Worm (Caenorhabditis elegans) whole organism, young adult: ENCODE results near the gene F44F4.9.
A peak's percentile ranks its signal among the peaks of the same experiment; 100 is the strongest.

Source experiments
- B0035.1 ChIP-seq: sonication (generic microtip); optimal IDR thresholded peaks from 2 replicates; lab custom pipeline; 2016; ENCODE audit warnings: missing genetic modification characterization, mild to moderate bottlenecking, missing compliant biosample characterization, missing genotype, missing genetic modification reagents
- B0336.3 ChIP-seq: fragments of 200-800 bp; sonication (Bioruptor generic); IDR thresholded peaks from 2 replicates; pipeline ENCODE4 v1.3.6; 2022; ENCODE audit warnings: missing genetic modification characterization, missing compliant biosample characterization
- C06A6.2 ChIP-seq: fragments of 200-800 bp; sonication (Bioruptor generic); conservative IDR thresholded peaks from 2 replicates; pipeline ENCODE4 v1.3.6; 2022; ENCODE audit warnings: missing genetic modification characterization, missing compliant biosample characterization
- F33H1.4 ChIP-seq: fragments of 200-800 bp; sonication (Bioruptor generic); IDR thresholded peaks from 2 replicates; pipeline ENCODE4 v1.3.6; 2022; ENCODE audit warnings: missing genetic modification reagents, missing genetic modification characterization, missing compliant biosample characterization
- F57A8.1 ChIP-seq: fragments of 200-800 bp; sonication (Bioruptor generic); optimal IDR thresholded peaks from 2 replicates; lab custom pipeline; 2018; ENCODE audit warnings: mild to moderate bottlenecking, missing genetic modification characterization, moderate library complexity, missing compliant biosample characterization
- F57C9.4 ChIP-seq: sonication (generic microtip); optimal IDR thresholded peaks from 2 replicates; lab custom pipeline; 2017; ENCODE audit warnings: mild to moderate bottlenecking, missing genetic modification characterization, missing compliant biosample characterization
- Y56A3A.18 ChIP-seq: fragments of 200-800 bp; sonication (Bioruptor generic); IDR thresholded peaks from 2 replicates; pipeline ENCODE4 v1.3.6; 2022; ENCODE audit warnings: missing genetic modification reagents, missing genetic modification characterization, missing compliant biosample characterization
- Y79H2A.3 ChIP-seq: fragments of 200-800 bp; sonication (Bioruptor generic); conservative IDR thresholded peaks from 2 replicates; pipeline ENCODE4 v1.3.6; 2022; ENCODE audit warnings: missing genetic modification reagents, missing genetic modification characterization, missing compliant biosample characterization
- Y95B8A.8 ChIP-seq: fragments of 200-800 bp; sonication (Bioruptor generic); IDR thresholded peaks from 2 replicates; pipeline ENCODE4 v1.3.6; 2022; ENCODE audit warnings: missing genetic modification reagents, missing genetic modification characterization, missing compliant biosample characterization
- atf-7 ChIP-seq: sonication (generic microtip); optimal IDR thresholded peaks from 2 replicates; lab custom pipeline; 2017; ENCODE audit warnings: mild to moderate bottlenecking, missing genetic modification characterization, missing compliant biosample characterization
- attf-6 ChIP-seq: fragments of 200-800 bp; sonication (Bioruptor generic); IDR thresholded peaks from 2 replicates; pipeline ENCODE4 v1.3.6; 2022; ENCODE audit warnings: missing genetic modification reagents, missing genetic modification characterization, missing compliant biosample characterization
- cebp-1 ChIP-seq, 2 experiments: fragments of 200-800 bp in 1 of 2; sonication (Bioruptor generic) in 1 of 2; sonication (generic microtip) in 1 of 2; IDR thresholded peaks in 1 of 2; optimal IDR thresholded peaks in 1 of 2; 2 replicates each; pipeline versions ENCODE4 v1.3.6 to Lab custom; 2017 to 2022; ENCODE audit warnings: missing compliant biosample characterization in 2 of 2, missing genetic modification characterization in 2 of 2, mild to moderate bottlenecking in 1 of 2, missing genetic modification reagents in 1 of 2, moderate library complexity in 1 of 2
- ceh-27 ChIP-seq: fragments of 200-800 bp; sonication (Bioruptor generic); optimal IDR thresholded peaks from 2 replicates; lab custom pipeline; 2018; ENCODE audit warnings: mild to moderate bottlenecking, missing genetic modification characterization, moderate library complexity, missing compliant biosample characterization
- ceh-40 ChIP-seq: fragments of 200-800 bp; sonication (Bioruptor generic); IDR thresholded peaks from 2 replicates; pipeline ENCODE4 v1.3.6; 2022; ENCODE audit warnings: missing genetic modification characterization, missing compliant biosample characterization
- ceh-58 ChIP-seq: fragments of 200-800 bp; sonication (Bioruptor generic); IDR thresholded peaks from 2 replicates; pipeline ENCODE4 v1.3.6; 2022; ENCODE audit warnings: missing genetic modification characterization, missing compliant biosample characterization
- ceh-79 ChIP-seq: sonication (generic microtip); optimal IDR thresholded peaks from 2 replicates; lab custom pipeline; 2017; ENCODE audit warnings: mild to moderate bottlenecking, missing genetic modification characterization, missing compliant biosample characterization
- die-1 ChIP-seq: sonication (generic microtip); optimal IDR thresholded peaks from 2 replicates; lab custom pipeline; 2016; ENCODE audit warnings: missing genotype, mild to moderate bottlenecking, missing genetic modification characterization, missing compliant biosample characterization
- dpff-1 ChIP-seq: sonication (generic microtip); optimal IDR thresholded peaks from 2 replicates; lab custom pipeline; 2017; ENCODE audit warnings: mild to moderate bottlenecking, missing genetic modification characterization, missing compliant biosample characterization
- efl-1 ChIP-seq: fragments of 150-350 bp; optimal IDR thresholded peaks from 2 replicates; lab custom pipeline; 2014; ENCODE audit warnings: missing biosample characterization, missing genetic modification reagents, missing genetic modification characterization
- ekl-4 ChIP-seq: fragments of 200-800 bp; sonication (Bioruptor generic); IDR thresholded peaks from 2 replicates; pipeline ENCODE4 v1.3.6; 2022; ENCODE audit warnings: missing genetic modification reagents, missing genetic modification characterization, missing compliant biosample characterization
- him-1 ChIP-seq: sonication (generic microtip); optimal IDR thresholded peaks from 2 replicates; lab custom pipeline; 2016; ENCODE audit warnings: missing genotype, missing genetic modification reagents, missing genetic modification characterization, missing compliant biosample characterization
- hlh-26 ChIP-seq: fragments of 200-800 bp; sonication (Bioruptor generic); conservative IDR thresholded peaks from 2 replicates; pipeline ENCODE4 v1.3.6; 2022; ENCODE audit warnings: missing genetic modification reagents, missing genetic modification characterization, missing compliant biosample characterization
- hmg-1.2 ChIP-seq: fragments of 200-800 bp; sonication (Bioruptor generic); IDR thresholded peaks from 2 replicates; pipeline ENCODE4 v1.3.6; 2022; ENCODE audit warnings: missing genetic modification reagents, missing genetic modification characterization, missing compliant biosample characterization
- hmg-20 ChIP-seq: fragments of 200-800 bp; sonication (Bioruptor generic); IDR thresholded peaks from 2 replicates; pipeline ENCODE4 v1.3.6; 2022; ENCODE audit warnings: missing genetic modification reagents, missing genetic modification characterization, missing compliant biosample characterization
- hrde-1 ChIP-seq: sonication (generic microtip); optimal IDR thresholded peaks from 2 replicates; lab custom pipeline; 2016; ENCODE audit warnings: missing genetic modification characterization, mild to moderate bottlenecking, missing compliant biosample characterization, moderate library complexity, missing genotype, missing genetic modification reagents, borderline replicate concordance
- hsf-1 ChIP-seq: fragments of 200-800 bp; sonication (Bioruptor generic); IDR thresholded peaks from 2 replicates; pipeline ENCODE4 v1.3.6; 2022; ENCODE audit warnings: missing genetic modification reagents, missing genetic modification characterization, missing compliant biosample characterization
- let-607 ChIP-seq, 2 experiments: fragments of 200-800 bp in 1 of 2; sonication (Bioruptor generic) in 1 of 2; sonication (generic microtip) in 1 of 2; optimal IDR thresholded peaks; 2 replicates each; lab custom pipeline; 2016 to 2018; ENCODE audit warnings: mild to moderate bottlenecking in 2 of 2, missing compliant biosample characterization in 2 of 2, missing genetic modification characterization in 2 of 2, moderate library complexity in 2 of 2, missing genotype in 1 of 2
- lin-54 ChIP-seq: fragments of 200-800 bp; sonication (Bioruptor generic); optimal IDR thresholded peaks from 2 replicates; lab custom pipeline; 2018; ENCODE audit warnings: mild to moderate bottlenecking, missing genetic modification characterization, missing compliant biosample characterization
- lir-1 ChIP-seq: fragments of 200-800 bp; sonication (Bioruptor generic); conservative IDR thresholded peaks from 2 replicates; pipeline ENCODE4 v1.3.6; 2022; ENCODE audit warnings: missing genetic modification reagents, missing genetic modification characterization, missing compliant biosample characterization
- madf-6 ChIP-seq: fragments of 200-800 bp; sonication (Bioruptor generic); IDR thresholded peaks from 2 replicates; pipeline ENCODE4 v1.3.6; 2022; ENCODE audit warnings: missing genetic modification reagents, missing genetic modification characterization, missing compliant biosample characterization
- mes-4 ChIP-seq: sonication (generic microtip); optimal IDR thresholded peaks from 2 replicates; lab custom pipeline; 2016; ENCODE audit warnings: missing genotype, missing genetic modification characterization, missing compliant biosample characterization
- nfya-2 ChIP-seq: fragments of 200-800 bp; sonication (Bioruptor generic); IDR thresholded peaks from 2 replicates; pipeline ENCODE4 v1.3.6; 2022; ENCODE audit warnings: missing genetic modification reagents, missing genetic modification characterization, missing compliant biosample characterization
- nfyb-1 ChIP-seq: fragments of 200-800 bp; sonication (Bioruptor generic); IDR thresholded peaks from 2 replicates; pipeline ENCODE4 v1.3.6; 2022; ENCODE audit warnings: missing genetic modification reagents, missing genetic modification characterization, missing compliant biosample characterization
- nhr-27 ChIP-seq: fragments of 200-800 bp; sonication (Bioruptor generic); optimal IDR thresholded peaks from 2 replicates; lab custom pipeline; 2018; ENCODE audit warnings: mild to moderate bottlenecking, missing genetic modification characterization, moderate library complexity, missing compliant biosample characterization
- pbrm-1 ChIP-seq: fragments of 200-800 bp; sonication (Bioruptor generic); IDR thresholded peaks from 2 replicates; pipeline ENCODE4 v1.3.6; 2022; ENCODE audit warnings: missing genetic modification reagents, missing genetic modification characterization, missing compliant biosample characterization
- rcor-1 ChIP-seq: fragments of 200-800 bp; sonication (Bioruptor generic); IDR thresholded peaks from 2 replicates; pipeline ENCODE4 v1.3.6; 2022; ENCODE audit warnings: missing genetic modification reagents, missing genetic modification characterization, missing compliant biosample characterization
- rec-8 ChIP-seq, 2 experiments: sonication (generic microtip); optimal IDR thresholded peaks; 2 replicates each; lab custom pipeline; 2016; ENCODE audit warnings: mild to moderate bottlenecking in 2 of 2, missing genetic modification characterization in 2 of 2, missing genetic modification reagents in 2 of 2, missing genotype in 2 of 2, missing biosample characterization in 1 of 2, missing compliant biosample characterization in 1 of 2, moderate library complexity in 1 of 2
- snpc-3.4 ChIP-seq: sonication (generic microtip); optimal IDR thresholded peaks from 2 replicates; lab custom pipeline; 2017; ENCODE audit warnings: missing genetic modification characterization, mild to moderate bottlenecking, missing compliant biosample characterization, antibody characterized with exemption, moderate library complexity, missing genotype, missing genetic modification reagents
- snpc-4 ChIP-seq, 5 experiments: fragments of 150-350 bp in 1 of 5; sonication (generic microtip) in 4 of 5; optimal IDR thresholded peaks; 2 replicates each; lab custom pipeline; 2014 to 2018; ENCODE audit warnings: missing genetic modification characterization in 5 of 5, missing biosample characterization in 3 of 5, antibody characterized with exemption in 2 of 5, mild to moderate bottlenecking in 2 of 5, missing compliant biosample characterization in 2 of 5, missing genotype in 2 of 5, moderate library complexity in 2 of 5, missing genetic modification reagents in 1 of 5
- xnd-1 ChIP-seq: sonication (generic microtip); optimal IDR thresholded peaks from 2 replicates; lab custom pipeline; 2016; ENCODE audit warnings: missing genotype, missing genetic modification reagents, missing genetic modification characterization, missing compliant biosample characterization
- ztf-22 ChIP-seq: fragments of 200-800 bp; sonication (Bioruptor generic); optimal IDR thresholded peaks from 2 replicates; lab custom pipeline; 2018; ENCODE audit warnings: mild to moderate bottlenecking, missing genetic modification characterization, moderate library complexity, missing compliant biosample characterization
- ztf-25 ChIP-seq: fragments of 200-800 bp; sonication (Bioruptor generic); IDR thresholded peaks from 2 replicates; pipeline ENCODE4 v1.3.6; 2022; ENCODE audit warnings: missing genetic modification reagents, missing genetic modification characterization, missing compliant biosample characterization

F44F4.9 gene

DNA sequence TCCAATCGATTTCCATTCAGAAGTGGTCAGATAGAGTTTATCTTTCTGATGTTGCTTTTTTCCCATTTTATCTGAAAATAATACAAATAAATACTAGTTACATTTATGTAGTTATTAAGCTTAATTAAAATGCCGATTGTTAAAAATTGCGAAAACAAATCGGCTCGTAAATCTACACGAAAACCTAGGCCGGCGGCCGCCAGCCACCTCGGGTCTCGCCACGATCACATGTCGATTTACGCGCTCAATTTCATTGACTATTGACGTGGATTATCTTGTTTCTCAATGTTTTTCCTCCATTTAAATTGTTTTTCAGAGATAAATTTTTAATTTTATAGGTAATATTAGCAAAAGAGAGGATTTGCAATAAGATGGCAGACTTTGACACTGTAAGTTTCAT, 43.1 kb downstream of the F44F4.9 start, which contains the start of the genes cyn-4 and copz-1 (continued):
- TF ChIP-seq ekl-4 (GFP tag; lab: Robert Waterston, UW) (0 out of 2 replicates have a peak, but pooled peaks have one; percentile 37), rcor-1 (GFP tag; lab: Robert Waterston, UW) (peak; percentile 43; the same call in 1 of the 2 replicates), die-1 (tag; lab: Kevin White, UChicago) (no peak), F57C9.4 (tag; lab: Kevin White, UChicago) (no peak), dpff-1 (tag; lab: Kevin White, UChicago) (no peak), snpc-3.4 (peak; percentile 61)

DNA sequence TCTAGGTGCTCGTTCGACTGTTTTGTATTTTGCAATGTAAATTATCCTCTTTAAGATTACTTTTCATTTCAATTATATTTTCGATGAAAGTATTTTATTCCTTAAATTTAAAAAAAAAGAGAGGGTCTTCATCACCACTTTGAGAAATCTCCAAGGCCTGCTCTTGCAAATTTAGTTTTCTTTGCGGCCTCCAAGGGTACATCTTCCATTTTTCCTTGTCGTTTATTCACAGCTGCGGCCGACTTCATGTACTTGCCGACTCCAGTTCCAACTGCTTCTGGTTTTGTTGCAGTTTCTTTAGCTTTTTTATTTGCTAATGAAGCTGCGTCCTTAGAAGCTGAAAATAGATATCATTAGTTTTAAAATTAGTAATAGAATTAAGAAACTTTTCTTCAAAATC, 44.9 kb downstream of the F44F4.9 start:
- TF ChIP-seq hmg-1.2 (GFP tag; lab: Robert Waterston, UW): peak; percentile 5; the same call in 1 of the 2 replicates
- peak; percentile 6 for TF ChIP-seq atf-7 (tag; lab: Kevin White, UChicago)
- TF ChIP-seq F33H1.4: peak; percentile 42
- peak; percentile 81; the same call in 1 of the 2 replicates for TF ChIP-seq ceh-58
- TF ChIP-seq Y95B8A.8 (GFP tag; lab: Robert Waterston, UW): peak; percentile 13; the same call in 1 of the 2 replicates
- TF ChIP-seq B0035.1 (tag; lab: Kevin White, UChicago): peak; percentile 6
- 0 out of 2 replicates have a peak, but pooled peaks have one; percentile 15 for TF ChIP-seq B0336.3 (GFP tag; lab: Robert Waterston, UW)
- TF ChIP-seq ceh-79: no peak
- peak; percentile 25 for TF ChIP-seq snpc-4 (GFP tag; optimal IDR thresholded peaks at IDR 0.05; lab: Kevin White, UChicago)
- no peak for TF ChIP-seq snpc-4 (tag; optimal IDR thresholded peaks at IDR 0.05; lab: Kevin White, UChicago)
- TF ChIP-seq hrde-1 (tag; lab: Kevin White, UChicago): peak; percentile 48
- peak; percentile 49; the same call in 1 of the 2 replicates for TF ChIP-seq madf-6 (GFP tag; lab: Robert Waterston, UW)
- no peak for TF ChIP-seq lir-1 (GFP tag; lab: Robert Waterston, UW)
- no peak for TF ChIP-seq cebp-1 (GFP tag; IDR thresholded peaks at IDR 0.05; lab: Robert Waterston, UW)
- peak; percentile 24 for TF ChIP-seq cebp-1 (tag; optimal IDR thresholded peaks at IDR 0.05; lab: Kevin White, UChicago)
- 0 out of 2 replicates have a peak, but pooled peaks have one; percentile 20 for TF ChIP-seq nfyb-1
- TF ChIP-seq efl-1: no peak
- TF ChIP-seq ztf-25 (GFP tag; lab: Robert Waterston, UW): 0 out of 2 replicates have a peak, but pooled peaks have one; percentile 66
- no peak for TF ChIP-seq nfya-2 (GFP tag; lab: Robert Waterston, UW)

DNA sequence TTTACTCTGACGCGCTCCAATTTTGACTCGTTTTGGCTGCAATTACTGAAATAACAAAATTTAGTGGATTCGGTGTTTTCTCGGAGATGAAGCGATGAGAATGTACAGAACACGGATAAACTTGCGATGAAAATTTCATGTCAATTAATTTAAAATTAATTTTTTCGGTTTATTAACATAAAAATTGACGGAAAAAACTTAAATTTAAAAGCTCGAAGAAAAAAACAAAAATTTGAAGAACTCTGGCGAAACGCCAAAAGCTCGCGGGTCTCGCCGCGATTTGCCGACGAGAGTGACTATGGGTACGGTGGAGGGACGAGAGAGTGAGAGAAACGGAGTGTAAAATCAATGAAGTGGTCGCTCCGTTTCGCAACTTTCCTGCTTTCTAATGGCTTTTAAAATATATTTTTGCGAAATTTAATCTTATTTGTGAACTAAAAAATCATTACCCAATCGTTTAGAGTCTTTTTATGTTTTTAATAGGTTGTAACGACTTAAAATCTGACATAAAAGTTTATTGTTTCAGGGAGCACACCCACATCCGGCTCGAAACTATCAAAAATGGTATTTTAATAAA, 46.9 kb downstream of the F44F4.9 start, which contains the start of the genes gmps-1 and cap-2:
gmps-1 (minus strand) TSS at position 51 of the 577 bp plus-strand sequence.
cap-2 (plus strand) TSS at position 527 of the 577 bp plus-strand sequence.
- TF ChIP-seq pbrm-1: peak; percentile 97
- TF ChIP-seq ekl-4 (GFP tag; lab: Robert Waterston, UW): peak; percentile 96
- TF ChIP-seq him-1 (tag; lab: Kevin White, UChicago): peak; percentile 53
- no peak for TF ChIP-seq nhr-27 (tag; lab: Kevin White, UChicago)
- peak; percentile 81 for TF ChIP-seq xnd-1 (tag; lab: Kevin White, UChicago)
- no peak for TF ChIP-seq mes-4 (tag; lab: Kevin White, UChicago)
- TF ChIP-seq hmg-20 (GFP tag; lab: Robert Waterston, UW): peak; percentile 93
- no peak for TF ChIP-seq ceh-58
- peak; percentile 91 for TF ChIP-seq ceh-27 (GFP tag; lab: Kevin White, UChicago)
- peak; percentile 100 for TF ChIP-seq F33H1.4
- no peak for TF ChIP-seq F57A8.1
- peak; percentile 55 to 85 for TF ChIP-seq let-607 (tag; optimal IDR thresholded peaks at IDR 0.05; lab: Kevin White, UChicago)
- no peak for TF ChIP-seq ztf-22 (GFP tag; lab: Kevin White, UChicago)
- no peak for TF ChIP-seq hlh-26
- TF ChIP-seq hrde-1 (tag; lab: Kevin White, UChicago): peak; percentile 58
- TF ChIP-seq hsf-1: peak; percentile 80
- no peak for TF ChIP-seq ceh-40 (GFP tag; lab: Robert Waterston, UW)
- TF ChIP-seq C06A6.2: peak; percentile 93
- TF ChIP-seq Y79H2A.3 (GFP tag; lab: Robert Waterston, UW): no peak
- peak in 1 of 2 experiments; percentile 59 for TF ChIP-seq rec-8 (tag; optimal IDR thresholded peaks at IDR 0.05; lab: Kevin White, UChicago)
- TF ChIP-seq lin-54 (GFP tag; lab: Kevin White, UChicago): peak; percentile 92
- TF ChIP-seq attf-6: 0 out of 2 replicates have a peak, but pooled peaks have one; percentile 30
- TF ChIP-seq Y56A3A.18: peak; percentile 97
